Worm (Caenorhabditis elegans): ENCODE results near the gene M151.7.

M151.7 gene

ce11 chrII:3630810-3631209, 8.7 kb downstream of the M151.7 start, which contains the start of gene M151.2:
Gene M151.2 (plus strand): TSS chrII:3631110.
- TF ChIP-seq tra-4 (tag; optimal IDR thresholded peaks at IDR 0.05) (no peak), flt-1 (GFP tag; IDR thresholded peaks at IDR 0.05) (no peak), aly-1 (tag; optimal IDR thresholded peaks at IDR 0.05) (no peak), B0310.2 (tag; optimal IDR thresholded peaks at IDR 0.05) (no peak), pes-1 (GFP tag; IDR thresholded peaks at IDR 0.05) (no peak), ets-7 (tag; optimal IDR thresholded peaks at IDR 0.05) (no peak), hmbx-1 (tag; optimal IDR thresholded peaks at IDR 0.05) (no peak), F13C5.2 (tag; optimal IDR thresholded peaks at IDR 0.05) (no peak), scrt-1 (GFP tag; IDR thresholded peaks at IDR 0.05) (no peak), ceh-13 (GFP tag; optimal IDR thresholded peaks at IDR 0.05) (no peak), hmg-4 (GFP tag; optimal IDR thresholded peaks at IDR 0.05) (no peak), ceh-36 (tag; optimal IDR thresholded peaks at IDR 0.05) (no peak)

ce11 chrII:3634765-3635164, 12.7 kb downstream of the M151.7 start:
- TF ChIP-seq ama-1 (optimal IDR thresholded peaks at IDR 0.05) = no peak
- TF ChIP-seq scrt-1 (GFP tag; IDR thresholded peaks at IDR 0.05) = no peak
- TF ChIP-seq pes-1 (GFP tag; IDR thresholded peaks at IDR 0.05) = no peak
- no peak for TF ChIP-seq sea-1 (GFP tag; conservative IDR thresholded peaks at IDR 0.05)
- no peak for TF ChIP-seq F13C5.2 (tag; optimal IDR thresholded peaks at IDR 0.05)
- no peak for TF ChIP-seq flt-1 (GFP tag; IDR thresholded peaks at IDR 0.05)
- TF ChIP-seq tra-4 (tag; optimal IDR thresholded peaks at IDR 0.05) = no peak

- TF ChIP-seq tra-4 (tag; optimal IDR thresholded peaks at IDR 0.05) (no peak), ama-1 (optimal IDR thresholded peaks at IDR 0.05) (no peak), ceh-13 (GFP tag; optimal IDR thresholded peaks at IDR 0.05) (no peak), pes-1 (GFP tag; IDR thresholded peaks at IDR 0.05) (no peak), hmbx-1 (tag; optimal IDR thresholded peaks at IDR 0.05) (no peak), scrt-1 (GFP tag; IDR thresholded peaks at IDR 0.05) (no peak), B0310.2 (tag; optimal IDR thresholded peaks at IDR 0.05) (no peak), F13C5.2 (tag; optimal IDR thresholded peaks at IDR 0.05) (no peak), tbx-11 (GFP tag; IDR thresholded peaks at IDR 0.05) (no peak), ets-7 (tag; optimal IDR thresholded peaks at IDR 0.05) (no peak), ceh-36 (tag; optimal IDR thresholded peaks at IDR 0.05) (no peak), aly-1 (tag; optimal IDR thresholded peaks at IDR 0.05) (no peak), sea-1 (GFP tag; conservative IDR thresholded peaks at IDR 0.05) (no peak), tbx-37 (GFP tag; conservative IDR thresholded peaks at IDR 0.05) (no peak), flt-1 (GFP tag; IDR thresholded peaks at IDR 0.05) (no peak), hnd-1 (tag; optimal IDR thresholded peaks at IDR 0.05) (no peak), hmg-4 (GFP tag; optimal IDR thresholded peaks at IDR 0.05) (no peak)
Observed at ce11 chrII:3639238-3639637, 17.1 kb downstream of the M151.7 start, which contains the start of gene fbxb-31. Gene fbxb-31 (minus strand): TSS chrII:3639338.

- TF ChIP-seq flt-1 (GFP tag; IDR thresholded peaks at IDR 0.05) (no peak), tra-4 (tag; optimal IDR thresholded peaks at IDR 0.05) (no peak), aly-1 (tag; optimal IDR thresholded peaks at IDR 0.05) (no peak), B0310.2 (tag; optimal IDR thresholded peaks at IDR 0.05) (no peak), ets-7 (tag; optimal IDR thresholded peaks at IDR 0.05) (no peak), hnd-1 (tag; optimal IDR thresholded peaks at IDR 0.05) (no peak), tbx-37 (GFP tag; conservative IDR thresholded peaks at IDR 0.05) (no peak), hmg-4 (GFP tag; optimal IDR thresholded peaks at IDR 0.05) (no peak), tbx-11 (GFP tag; IDR thresholded peaks at IDR 0.05) (no peak), ceh-36 (tag; optimal IDR thresholded peaks at IDR 0.05) (no peak), hmbx-1 (tag; optimal IDR thresholded peaks at IDR 0.05) (no peak)
Observed at ce11 chrII:3640197-3640596, 18.1 kb downstream of the M151.7 start, which contains the start of gene M151.10. Gene M151.10 (minus strand): TSS chrII:3640297.

- no peak for TF ChIP-seq tra-4 (tag; optimal IDR thresholded peaks at IDR 0.05)
- TF ChIP-seq ama-1 (optimal IDR thresholded peaks at IDR 0.05) = no peak
- no peak for TF ChIP-seq ceh-36 (tag; optimal IDR thresholded peaks at IDR 0.05)
- no peak for TF ChIP-seq hmg-4 (GFP tag; optimal IDR thresholded peaks at IDR 0.05)
Observed at ce11 chrII:3641197-3641596, 19.1 kb downstream of the M151.7 start, which contains the start of gene M151.1. Gene M151.1 (plus strand): TSS chrII:3641497.

- no peak for TF ChIP-seq ceh-13 (GFP tag; optimal IDR thresholded peaks at IDR 0.05)
- TF ChIP-seq B0310.2 (tag; optimal IDR thresholded peaks at IDR 0.05) = no peak
- TF ChIP-seq pes-1 (GFP tag; IDR thresholded peaks at IDR 0.05) = no peak
- no peak for TF ChIP-seq tra-4 (tag; optimal IDR thresholded peaks at IDR 0.05)
Observed at ce11 chrII:3647111-3647510, 25.0 kb downstream of the M151.7 start, which contains the start of gene fbxb-33. Gene fbxb-33 (plus strand): TSS chrII:3647411.

ce11 chrII:3655378-3655777, 33.3 kb downstream of the M151.7 start, which contains the start of gene F19B10.5:
Gene F19B10.5 (plus strand): TSS chrII:3655678.
- TF ChIP-seq ceh-13 (GFP tag; optimal IDR thresholded peaks at IDR 0.05) (no peak), aly-1 (tag; optimal IDR thresholded peaks at IDR 0.05) (no peak), B0310.2 (tag; optimal IDR thresholded peaks at IDR 0.05) (no peak), hnd-1 (tag; optimal IDR thresholded peaks at IDR 0.05) (no peak), hmg-4 (GFP tag; optimal IDR thresholded peaks at IDR 0.05) (no peak), hmbx-1 (tag; optimal IDR thresholded peaks at IDR 0.05) (no peak), F13C5.2 (tag; optimal IDR thresholded peaks at IDR 0.05) (no peak), tra-4 (tag; optimal IDR thresholded peaks at IDR 0.05) (no peak), tbx-11 (GFP tag; IDR thresholded peaks at IDR 0.05) (no peak), sea-1 (GFP tag; conservative IDR thresholded peaks at IDR 0.05) (no peak), pes-1 (GFP tag; IDR thresholded peaks at IDR 0.05) (no peak), ets-7 (tag; optimal IDR thresholded peaks at IDR 0.05) (no peak), flt-1 (GFP tag; IDR thresholded peaks at IDR 0.05) (no peak), ama-1 (optimal IDR thresholded peaks at IDR 0.05) (no peak), ceh-36 (tag; optimal IDR thresholded peaks at IDR 0.05) (no peak), scrt-1 (GFP tag; IDR thresholded peaks at IDR 0.05) (no peak), tbx-37 (GFP tag; conservative IDR thresholded peaks at IDR 0.05) (no peak)

- no peak for TF ChIP-seq ama-1 (optimal IDR thresholded peaks at IDR 0.05)
- TF ChIP-seq ceh-13 (GFP tag; optimal IDR thresholded peaks at IDR 0.05) = no peak
- TF ChIP-seq F13C5.2 (tag; optimal IDR thresholded peaks at IDR 0.05) = no peak
- no peak for TF ChIP-seq ets-7 (tag; optimal IDR thresholded peaks at IDR 0.05)
- TF ChIP-seq hmbx-1 (tag; optimal IDR thresholded peaks at IDR 0.05) = no peak
- no peak for TF ChIP-seq pes-1 (GFP tag; IDR thresholded peaks at IDR 0.05)
- TF ChIP-seq hnd-1 (tag; optimal IDR thresholded peaks at IDR 0.05) = no peak
- no peak for TF ChIP-seq ceh-36 (tag; optimal IDR thresholded peaks at IDR 0.05)
- no peak for TF ChIP-seq sea-1 (GFP tag; conservative IDR thresholded peaks at IDR 0.05)
- TF ChIP-seq tbx-37 (GFP tag; conservative IDR thresholded peaks at IDR 0.05) = no peak
- TF ChIP-seq tra-4 (tag; optimal IDR thresholded peaks at IDR 0.05) = no peak
- TF ChIP-seq hmg-4 (GFP tag; optimal IDR thresholded peaks at IDR 0.05) = no peak
- TF ChIP-seq flt-1 (GFP tag; IDR thresholded peaks at IDR 0.05) = no peak
- no peak for TF ChIP-seq B0310.2 (tag; optimal IDR thresholded peaks at IDR 0.05)
- TF ChIP-seq scrt-1 (GFP tag; IDR thresholded peaks at IDR 0.05) = no peak
- TF ChIP-seq aly-1 (tag; optimal IDR thresholded peaks at IDR 0.05) = no peak
- TF ChIP-seq tbx-11 (GFP tag; IDR thresholded peaks at IDR 0.05) = no peak
Observed at ce11 chrII:3659776-3660175, 37.7 kb downstream of the M151.7 start, which contains the start of gene F19B10.4. Gene F19B10.4 (plus strand): TSS chrII:3660076.
